Worm (Caenorhabditis elegans): Measurements from ENCODE around the gene mbl-1.

- TF ChIP-seq dpl-1 (GFP tag; optimal IDR thresholded peaks at IDR 0.05) (no peak), nfya-1 (tag; optimal IDR thresholded peaks at IDR 0.05; ENCODE audit: borderline replicate concordance, insufficient read depth) (no peak), Y53F4B.3 (GFP tag; IDR thresholded peaks at IDR 0.05) (no peak), T26A5.8 (tag; optimal IDR thresholded peaks at IDR 0.05) (no peak), mcd-1 (GFP tag; IDR thresholded peaks at IDR 0.05) (no peak), ceh-40 (GFP tag; IDR thresholded peaks at IDR 0.05) (no peak), unc-62 (GFP tag; optimal IDR thresholded peaks at IDR 0.05) (no peak), somi-1 (GFP tag; optimal IDR thresholded peaks at IDR 0.05) (no peak), egl-18 (GFP tag; IDR thresholded peaks at IDR 0.05) (no peak), efl-1 (GFP tag; optimal IDR thresholded peaks at IDR 0.05) (no peak)
These were observed 48.1 kb upstream of the mbl-1 start for ce11 chrX:16930333-16930621.

Data from whole organism, young adult.